Fruit fly (Drosophila melanogaster): ENCODE results near the gene CG12231.
A peak's percentile ranks its signal among the peaks of the same experiment; 100 is the strongest.

CG12231 gene

DNA sequence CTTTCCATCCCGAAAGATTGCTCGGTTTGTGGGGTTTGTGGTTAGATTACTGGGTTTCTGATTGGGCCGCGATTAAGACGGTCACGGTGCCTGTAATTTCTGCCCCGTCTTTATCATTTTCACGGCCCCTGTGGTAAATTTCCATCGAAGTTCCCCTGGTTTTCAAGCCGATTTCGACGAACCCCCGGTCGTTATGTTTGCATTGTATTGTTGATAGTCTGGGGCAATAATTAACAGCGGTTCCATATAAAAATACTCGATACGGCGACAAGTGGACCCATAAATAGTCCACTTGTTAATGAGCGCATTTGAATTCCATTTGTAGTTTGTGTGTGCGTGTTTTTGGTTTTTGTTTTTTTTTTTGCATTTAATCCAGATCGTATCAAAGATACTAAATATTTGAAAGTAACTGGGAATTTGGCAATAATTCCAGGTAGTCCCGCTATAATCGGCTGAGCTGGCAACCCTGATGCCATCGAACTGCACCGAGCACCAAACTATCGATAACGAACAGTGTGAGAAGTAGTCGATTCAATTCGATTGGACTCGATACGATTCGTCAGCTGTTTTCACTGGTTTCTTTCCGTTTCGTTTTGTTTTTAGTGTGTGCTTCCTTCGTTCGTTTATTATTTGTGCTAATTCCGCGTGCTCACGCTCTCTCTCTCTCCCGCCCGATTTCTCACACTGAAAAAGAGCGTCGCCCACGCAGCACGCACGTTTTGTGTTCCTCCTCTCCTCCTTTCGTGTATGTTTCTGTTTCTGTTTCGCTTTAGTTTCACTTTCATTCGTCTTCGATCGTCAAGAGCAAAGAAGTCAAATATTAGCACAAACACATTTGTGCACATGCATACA, 26.0 kb downstream of the CG12231 start (continued):
- peak; percentile 53 for TF ChIP-seq Fer1 (GFP tag; optimal IDR thresholded peaks at IDR 0.05)
- no peak for TF ChIP-seq ash1 (GFP tag; optimal IDR thresholded peaks at IDR 0.05)
- TF ChIP-seq Hr3 (GFP tag; optimal IDR thresholded peaks at IDR 0.05), result peak; percentile 17
- TF ChIP-seq ewg (GFP tag; optimal IDR thresholded peaks at IDR 0.05), result no peak
- TF ChIP-seq CG15011 (GFP tag; optimal IDR thresholded peaks at IDR 0.05), result no peak
- TF ChIP-seq Lpt (GFP tag; optimal IDR thresholded peaks at IDR 0.05), result no peak
- TF ChIP-seq knrl (GFP tag; IDR thresholded peaks at IDR 0.05; ENCODE audit: partially characterized antibody), result peak; percentile 76

- TF ChIP-seq maf-S (GFP tag; optimal IDR thresholded peaks at IDR 0.05) (no peak), E2f2 (GFP tag; IDR thresholded peaks at IDR 0.05) (no peak), fd3F (GFP tag; optimal IDR thresholded peaks at IDR 0.05) (no peak), unc-4 (GFP tag; IDR thresholded peaks at IDR 0.05; ENCODE audit: partially characterized antibody) (0 out of 2 replicates have a peak, but pooled peaks have one; percentile 16), CG2120 (GFP tag; optimal IDR thresholded peaks at IDR 0.05) (no peak), CG10543 (GFP tag; optimal IDR thresholded peaks at IDR 0.05) (peak; percentile 60), trem (tag; optimal IDR thresholded peaks at IDR 0.05) (no peak), CG13894 (tag; optimal IDR thresholded peaks at IDR 0.05) (peak; percentile 93), CG12769 (tag; optimal IDR thresholded peaks at IDR 0.05) (peak; percentile 49), CG7786 (GFP tag; optimal IDR thresholded peaks at IDR 0.05) (no peak), sug (tag; optimal IDR thresholded peaks at IDR 0.05) (peak; percentile 18), Med (GFP tag) (peak; percentile 28), crp (GFP tag; optimal IDR thresholded peaks at IDR 0.05) (no peak), danr (GFP tag; IDR thresholded peaks at IDR 0.05) (no peak), CG34422 (GFP tag; IDR thresholded peaks at IDR 0.05) (no peak), Adf1 (GFP tag; IDR thresholded peaks at IDR 0.05) (peak; percentile 59; the same call in 1 of the 2 replicates), CG8290 (GFP tag; optimal IDR thresholded peaks at IDR 0.05) (no peak), CG8290 (tag; optimal IDR thresholded peaks at IDR 0.05) (peak in 1 of 2 experiments; percentile 5), CG4707 (GFP tag; optimal IDR thresholded peaks at IDR 0.05) (no peak), sd (tag; optimal IDR thresholded peaks at IDR 0.05) (peak; percentile 91), CG11696 (GFP tag; IDR thresholded peaks at IDR 0.05) (no peak), CG32532 (GFP tag; IDR thresholded peaks at IDR 0.05) (0 out of 2 replicates have a peak, but pooled peaks have one; percentile 36), ewg (GFP tag; optimal IDR thresholded peaks at IDR 0.05) (no peak), jing (GFP tag; optimal IDR thresholded peaks at IDR 0.05) (no peak), Atf6 (GFP tag; IDR thresholded peaks at IDR 0.05) (0 out of 2 replicates have a peak, but pooled peaks have one; percentile 12), CG9817 (tag; optimal IDR thresholded peaks at IDR 0.05) (no peak), CG34224 (GFP tag; IDR thresholded peaks at IDR 0.05; ENCODE audit: partially characterized antibody) (peak; percentile 12; the same call in 1 of the 3 replicates)
Observed at dm6 chrX:19504170-19504765, 27.3 kb downstream of the CG12231 start.

dm6 chrX:19501274-19501673, 30.3 kb downstream of the CG12231 start:
- no peak for TF ChIP-seq CG8359 (GFP tag; optimal IDR thresholded peaks at IDR 0.05; ENCODE audit: borderline replicate concordance)
- TF ChIP-seq fd64A (GFP tag; optimal IDR thresholded peaks at IDR 0.05), result no peak
- peak; percentile 83 for TF ChIP-seq exex (tag; optimal IDR thresholded peaks at IDR 0.05)
- TF ChIP-seq mirr (GFP tag; optimal IDR thresholded peaks at IDR 0.05), result peak; percentile 47
- TF ChIP-seq CG34376 (GFP tag; optimal IDR thresholded peaks at IDR 0.05), result peak; percentile 69
- no peak for TF ChIP-seq CG18764 (GFP tag; optimal IDR thresholded peaks at IDR 0.05)
- TF ChIP-seq CG11695 (GFP tag; IDR thresholded peaks at IDR 0.05), result no peak
- peak; percentile 29 for TF ChIP-seq grn (GFP tag; optimal IDR thresholded peaks at IDR 0.05)
- no peak for TF ChIP-seq Dip2 (GFP tag; IDR thresholded peaks at IDR 0.05)
- TF ChIP-seq CG9437 (GFP tag; optimal IDR thresholded peaks at IDR 0.05), result no peak
- no peak for TF ChIP-seq Dll (GFP tag; IDR thresholded peaks at IDR 0.05; ENCODE audit: partially characterized antibody)
- TF ChIP-seq CG34224 (GFP tag; IDR thresholded peaks at IDR 0.05; ENCODE audit: partially characterized antibody), result no peak
- TF ChIP-seq CoRest (tag; optimal IDR thresholded peaks at IDR 0.05), result no peak
- TF ChIP-seq Blimp-1 (GFP tag; optimal IDR thresholded peaks at IDR 0.05), result no peak
- peak; percentile 37; the same call in 1 of the 2 replicates for TF ChIP-seq crol (GFP tag; IDR thresholded peaks at IDR 0.05)
